Worm (Caenorhabditis elegans): Measurements from ENCODE around the gene aakg-2.
A peak's percentile ranks its signal among the peaks of the same experiment; 100 is the strongest.
"Not testable (repeated sequence)": the region's sequence is repeated elsewhere in the genome, so short reads cannot be mapped to it uniquely, and the experiment has no call there.

The aakg-2 gene

ce11 chrX:16868931-16869330 lies at the start of gene aakg-2:
Gene aakg-2, minus strand, starts transcription at chrX:16869031.
- no peak for TF ChIP-seq nhr-129 (tag; optimal IDR thresholded peaks at IDR 0.05)
- no peak for TF ChIP-seq fos-1 (tag; optimal IDR thresholded peaks at IDR 0.05)
- no peak for TF ChIP-seq sem-4 (tag; optimal IDR thresholded peaks at IDR 0.05)

DNA sequence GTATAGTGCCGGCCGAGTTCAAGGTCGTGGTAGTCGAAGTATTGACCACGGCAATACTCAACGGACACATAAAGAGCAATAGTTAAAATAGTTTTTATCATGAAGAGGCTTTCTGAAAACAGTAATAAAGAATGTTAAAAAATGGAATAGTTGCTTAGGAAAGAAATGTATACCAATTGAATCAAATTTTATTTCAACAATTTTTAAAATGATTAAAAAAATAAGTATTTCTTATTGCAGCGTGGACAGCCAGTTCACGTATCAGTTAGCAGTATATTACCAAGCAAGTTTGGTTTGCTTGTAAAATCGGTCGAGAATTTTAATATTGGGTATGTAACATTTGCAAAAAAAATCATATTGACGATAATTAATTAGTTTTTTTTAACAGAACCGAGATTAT lies 44.8 kb upstream of the aakg-2 start, which contains the start of gene F39F10.5:
Gene F39F10.5 (minus strand): TSS at position 101 of the 400 bp plus-strand sequence.
- not testable (repeated sequence) for TF ChIP-seq nhr-129, ceh-82, crh-2 (tag; optimal IDR thresholded peaks at IDR 0.05)

ce11 chrX:16903619-16904018 lies 34.8 kb upstream of the aakg-2 start, which contains the start of gene F39F10.4:
Gene F39F10.4, minus strand, starts transcription at chrX:16903719.
- TF ChIP-seq sem-4 (tag; optimal IDR thresholded peaks at IDR 0.05) (no peak), nhr-21 (tag; optimal IDR thresholded peaks at IDR 0.05) (no peak), nhr-6 (tag; optimal IDR thresholded peaks at IDR 0.05) (no peak), peb-1 (tag; optimal IDR thresholded peaks at IDR 0.05) (no peak), fos-1 (tag; optimal IDR thresholded peaks at IDR 0.05) (no peak)

DNA sequence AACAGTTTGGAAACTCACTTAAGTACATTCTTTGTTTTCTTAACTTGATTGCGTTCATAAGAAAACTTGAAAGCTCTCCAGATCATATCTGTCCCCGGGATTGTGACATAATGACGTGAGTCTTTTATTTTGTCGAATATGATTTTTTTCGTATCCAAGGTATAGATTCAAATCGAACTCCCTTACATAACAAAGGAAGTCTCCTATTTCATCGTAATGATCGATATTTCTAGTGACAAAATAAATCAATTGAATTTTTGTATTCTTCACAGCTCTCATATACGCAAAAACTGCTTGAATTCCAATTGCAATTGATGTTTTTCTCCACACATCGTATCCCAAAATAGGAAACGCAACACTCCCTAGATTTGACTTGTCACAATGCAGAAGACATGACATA lies 33.8 kb upstream of the aakg-2 start:
- no peak for TF ChIP-seq nhr-12 (tag; optimal IDR thresholded peaks at IDR 0.05)
- no peak for TF ChIP-seq nhr-129 (tag; optimal IDR thresholded peaks at IDR 0.05)
- TF ChIP-seq sem-4 (tag; optimal IDR thresholded peaks at IDR 0.05), result no peak
- TF ChIP-seq elt-3 (tag; optimal IDR thresholded peaks at IDR 0.05), result no peak
- TF ChIP-seq sma-9 (GFP tag; optimal IDR thresholded peaks at IDR 0.05), result no peak
- TF ChIP-seq sma-9 (tag; optimal IDR thresholded peaks at IDR 0.05), result no peak
- TF ChIP-seq unc-62 (GFP tag; optimal IDR thresholded peaks at IDR 0.05), result no peak
- no peak for TF ChIP-seq R02D3.7 (tag; optimal IDR thresholded peaks at IDR 0.05)
- no peak for TF ChIP-seq unc-39 (tag; optimal IDR thresholded peaks at IDR 0.05)
- no peak for TF ChIP-seq blmp-1 (tag; optimal IDR thresholded peaks at IDR 0.05; ENCODE audit: insufficient read depth)
- TF ChIP-seq ZK546.5 (tag; optimal IDR thresholded peaks at IDR 0.05), result no peak
- TF ChIP-seq ztf-4 (tag; optimal IDR thresholded peaks at IDR 0.05), result no peak
- TF ChIP-seq egl-27 (tag; optimal IDR thresholded peaks at IDR 0.05), result no peak

DNA sequence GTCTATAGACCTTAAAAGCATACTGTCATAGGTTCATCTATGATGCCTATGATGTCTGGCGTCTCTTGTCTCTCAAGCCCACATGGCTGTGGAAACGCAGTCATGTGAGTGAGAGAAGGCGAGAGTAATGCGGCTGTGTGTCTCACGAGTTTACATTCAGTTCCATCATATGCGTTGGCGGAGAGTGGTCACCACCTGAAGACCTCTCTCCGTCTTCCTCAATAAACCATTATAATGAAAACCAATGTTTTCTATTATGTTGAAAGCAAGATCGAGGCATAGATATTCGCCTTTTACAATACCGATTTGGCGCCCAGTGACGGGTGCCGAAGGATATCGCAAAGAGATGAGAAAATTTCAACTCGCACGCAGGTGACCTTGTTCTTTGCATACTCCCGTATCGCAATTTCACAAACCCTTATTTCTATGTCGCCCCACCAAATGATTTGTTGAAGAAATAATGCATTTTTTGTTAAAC lies 33.1 kb upstream of the aakg-2 start:
- TF ChIP-seq nhr-129 (tag; optimal IDR thresholded peaks at IDR 0.05), result peak; percentile 85
- peak; percentile 65 for TF ChIP-seq nhr-21 (tag; optimal IDR thresholded peaks at IDR 0.05)
- TF ChIP-seq F13H6.1 (tag; optimal IDR thresholded peaks at IDR 0.05), result peak; percentile 34
- TF ChIP-seq fos-1 (tag; optimal IDR thresholded peaks at IDR 0.05), result peak; percentile 19
- peak; percentile 43 for TF ChIP-seq C34F6.9 (tag; optimal IDR thresholded peaks at IDR 0.05)
- TF ChIP-seq mdl-1 (tag; optimal IDR thresholded peaks at IDR 0.05), result peak in 1 of 2 experiments; percentile 36
- peak; percentile 42 for TF ChIP-seq blmp-1 (tag; optimal IDR thresholded peaks at IDR 0.05; ENCODE audit: insufficient read depth)
- peak; percentile 72 for TF ChIP-seq sma-9 (GFP tag; optimal IDR thresholded peaks at IDR 0.05)
- not testable (repeated sequence) for TF ChIP-seq sma-9 (tag; optimal IDR thresholded peaks at IDR 0.05)
- TF ChIP-seq nhr-25 (tag; optimal IDR thresholded peaks at IDR 0.05), result peak; percentile 85
- TF ChIP-seq sma-3 (GFP tag; optimal IDR thresholded peaks at IDR 0.05), result peak; percentile 51

ce11 chrX:16894577-16894976 lies 25.7 kb upstream of the aakg-2 start, which contains the start of gene F39F10.2:
Gene F39F10.2, plus strand, starts transcription at chrX:16894877.
- TF ChIP-seq nhr-77 (tag; optimal IDR thresholded peaks at IDR 0.05) (no peak), lsy-2 (tag; optimal IDR thresholded peaks at IDR 0.05) (no peak), unc-39 (tag; optimal IDR thresholded peaks at IDR 0.05) (no peak)

DNA sequence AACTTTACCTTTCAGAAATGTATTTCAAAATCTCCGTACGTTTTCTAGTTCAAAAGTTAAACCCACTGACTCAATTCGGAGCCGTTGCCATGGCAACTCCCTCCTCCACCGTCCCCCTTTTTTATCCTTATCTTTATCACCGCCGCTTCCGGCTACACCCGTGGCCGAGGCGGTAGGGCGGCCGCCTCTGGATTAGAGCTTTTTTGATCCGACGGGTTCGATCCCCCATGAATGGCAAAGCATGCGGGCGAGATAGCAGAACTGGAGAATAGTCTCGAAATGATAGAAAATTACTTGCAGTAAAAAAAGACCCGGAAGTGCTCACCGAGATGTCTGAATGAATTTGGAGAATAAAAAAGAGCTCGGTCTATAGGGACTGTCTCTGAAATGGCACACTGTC lies 24.9 kb upstream of the aakg-2 start:
- TF ChIP-seq elt-1 (tag; optimal IDR thresholded peaks at IDR 0.05) (no peak), crh-2 (tag; optimal IDR thresholded peaks at IDR 0.05) (no peak), ztf-11 (tag; optimal IDR thresholded peaks at IDR 0.05) (no peak), Y55F3AM.14 (GFP tag; optimal IDR thresholded peaks at IDR 0.05) (no peak), sma-3 (GFP tag; optimal IDR thresholded peaks at IDR 0.05) (no peak), dmd-4 (tag; optimal IDR thresholded peaks at IDR 0.05) (no peak), C34F6.9 (tag; optimal IDR thresholded peaks at IDR 0.05) (no peak), mbf-1 (tag; optimal IDR thresholded peaks at IDR 0.05) (no peak), ceh-82 (tag; optimal IDR thresholded peaks at IDR 0.05) (no peak)
